Fruit fly (Drosophila melanogaster): ENCODE data around the gene CG8329.

Gene CG8329

DNA sequence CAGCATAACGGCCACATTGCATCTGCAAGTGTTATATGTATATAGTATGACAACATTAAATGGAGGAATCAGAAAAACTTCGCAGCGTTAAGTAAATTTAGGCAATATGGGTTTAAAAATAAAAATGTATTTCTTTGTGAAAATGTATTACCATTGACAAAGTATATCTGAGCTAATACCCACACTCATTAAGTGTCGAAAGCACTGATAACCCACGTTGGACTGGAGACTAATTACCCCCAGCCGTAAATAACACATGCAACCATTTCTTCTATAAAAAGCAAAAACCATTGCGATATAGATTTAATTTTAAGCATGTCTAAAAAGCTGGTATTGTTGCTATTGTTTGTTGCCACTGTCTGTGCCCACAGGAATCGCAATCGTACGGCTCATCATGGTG, at the start of gene CG8329:
Gene CG8329 (plus strand): TSS at position 301 of the 400 bp plus-strand sequence.
- TF ChIP-seq Myc (optimal IDR thresholded peaks at IDR 0.05): no peak
- TF ChIP-seq h (optimal IDR thresholded peaks at IDR 0.05): no peak
- TF ChIP-seq Sin3A (optimal IDR thresholded peaks at IDR 0.05): no peak
- no peak for TF ChIP-seq ttk (optimal IDR thresholded peaks at IDR 0.05)
- no peak for TF ChIP-seq psq (optimal IDR thresholded peaks at IDR 0.05)
- no peak for TF ChIP-seq insv (optimal IDR thresholded peaks at IDR 0.05)

DNA sequence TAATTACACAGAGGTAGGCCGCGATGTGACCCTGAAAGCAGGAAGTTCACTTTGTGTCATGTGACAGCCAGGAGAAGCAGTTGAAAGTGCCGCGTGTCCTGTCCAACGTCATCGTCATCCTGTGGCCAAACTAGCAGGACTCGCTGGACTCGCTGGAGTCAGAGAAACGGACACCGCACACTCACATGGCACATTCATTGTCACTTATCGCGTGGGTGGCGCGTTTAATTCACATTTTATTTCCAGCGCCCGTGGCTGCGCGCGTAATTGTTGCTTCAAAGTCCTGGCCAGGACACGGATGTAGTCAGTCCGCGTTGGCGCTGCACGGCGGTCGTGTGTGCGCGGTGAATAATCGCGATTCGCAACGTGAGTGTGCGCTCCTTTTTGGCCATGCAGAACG, 40.4 kb upstream of the CG8329 start, which contains the start of gene Tmc:
Gene Tmc (plus strand): TSS at position 301 of the 400 bp plus-strand sequence.
- TF ChIP-seq Sin3A (optimal IDR thresholded peaks at IDR 0.05) (no peak), h (optimal IDR thresholded peaks at IDR 0.05) (no peak), psq (optimal IDR thresholded peaks at IDR 0.05) (no peak), ttk (optimal IDR thresholded peaks at IDR 0.05) (no peak), insv (optimal IDR thresholded peaks at IDR 0.05) (no peak), Myc (optimal IDR thresholded peaks at IDR 0.05) (no peak)

DNA sequence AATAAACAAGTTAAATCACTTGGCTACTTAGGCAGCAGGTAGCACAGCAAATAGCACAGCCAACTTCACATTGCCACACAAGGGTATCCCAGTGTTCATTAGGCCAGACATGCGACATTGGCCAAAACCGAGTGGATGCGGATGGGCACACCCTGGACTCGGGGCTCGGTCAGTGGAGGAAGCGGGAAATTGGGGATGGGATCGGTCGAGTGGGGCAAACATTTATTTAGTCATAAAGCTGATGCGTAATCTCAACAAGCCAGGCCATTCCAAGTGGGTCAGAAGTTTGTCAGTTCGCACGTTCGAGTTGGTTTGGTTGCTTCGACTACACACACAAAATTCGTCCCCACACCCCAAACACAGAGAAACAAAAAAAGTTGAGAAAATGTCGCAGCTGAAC, 39.2 kb upstream of the CG8329 start, which contains the start of gene CG3222:
Gene CG3222 (plus strand): TSS at position 301 of the 400 bp plus-strand sequence.
- TF ChIP-seq h (optimal IDR thresholded peaks at IDR 0.05) (no peak), Sin3A (optimal IDR thresholded peaks at IDR 0.05) (no peak), ttk (optimal IDR thresholded peaks at IDR 0.05) (no peak), psq (optimal IDR thresholded peaks at IDR 0.05) (no peak), insv (optimal IDR thresholded peaks at IDR 0.05) (no peak), Myc (optimal IDR thresholded peaks at IDR 0.05) (no peak)

DNA sequence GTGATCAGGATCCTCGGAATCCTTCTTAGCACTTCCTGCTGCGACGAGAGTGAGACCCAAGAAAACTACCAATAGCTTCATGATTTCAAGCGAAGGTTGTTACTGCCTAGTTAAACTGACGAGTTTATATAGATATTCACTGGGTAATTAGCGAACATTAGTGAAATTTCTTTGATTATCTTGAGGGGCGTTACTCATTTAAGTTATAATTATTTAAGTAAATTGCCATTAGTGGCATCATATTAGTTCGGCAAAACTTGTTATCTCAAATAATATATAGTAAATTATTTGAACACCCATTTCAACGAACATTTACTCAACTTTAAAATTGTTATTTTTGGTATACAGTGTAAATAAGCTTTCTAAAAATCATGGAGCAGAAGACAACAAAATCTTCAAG, 36.7 kb upstream of the CG8329 start, which contains the start of the genes CG3088 and CG3306:
Gene CG3088 (minus strand): TSS at position 101 of the 400 bp plus-strand sequence.
Gene CG3306 (plus strand): TSS at position 299 of the 400 bp plus-strand sequence.
- TF ChIP-seq ttk (optimal IDR thresholded peaks at IDR 0.05) (no peak), insv (optimal IDR thresholded peaks at IDR 0.05) (no peak), Myc (optimal IDR thresholded peaks at IDR 0.05) (no peak), Sin3A (optimal IDR thresholded peaks at IDR 0.05) (no peak), psq (optimal IDR thresholded peaks at IDR 0.05) (no peak), h (optimal IDR thresholded peaks at IDR 0.05) (no peak)

DNA sequence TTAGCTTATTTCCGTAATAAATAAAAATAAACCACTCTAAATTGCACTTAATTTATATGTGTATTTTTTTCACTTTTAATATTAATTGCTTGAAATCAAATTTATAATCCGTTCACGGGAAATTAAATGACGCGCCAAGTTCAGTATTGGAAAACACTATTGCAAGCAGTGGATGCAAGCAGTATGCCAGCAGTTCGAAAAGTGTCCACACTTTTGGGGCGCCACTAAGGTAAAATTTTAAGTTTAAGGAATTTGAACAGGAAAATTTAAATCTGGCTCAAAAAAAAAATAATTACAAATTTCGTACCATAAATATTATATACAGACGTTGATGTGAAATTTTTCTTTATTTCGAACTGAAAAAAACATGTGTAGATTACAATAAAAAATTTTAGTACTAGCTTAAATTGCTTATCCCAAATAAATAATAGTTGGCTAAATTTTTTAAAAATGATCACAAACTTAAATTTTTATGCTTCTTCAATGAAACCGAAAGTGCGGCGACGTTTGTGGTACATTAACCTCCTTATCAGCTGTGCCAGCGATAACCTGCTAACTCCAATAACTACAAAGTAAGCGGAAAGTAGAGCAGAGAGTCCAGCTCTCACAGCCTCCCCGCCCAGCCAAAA, 23.8 kb upstream of the CG8329 start:
- TF ChIP-seq ttk (optimal IDR thresholded peaks at IDR 0.05) (no peak), h (optimal IDR thresholded peaks at IDR 0.05) (no peak), insv (optimal IDR thresholded peaks at IDR 0.05) (no peak), Myc (optimal IDR thresholded peaks at IDR 0.05) (no peak), psq (optimal IDR thresholded peaks at IDR 0.05) (no peak), Sin3A (optimal IDR thresholded peaks at IDR 0.05) (no peak)

DNA sequence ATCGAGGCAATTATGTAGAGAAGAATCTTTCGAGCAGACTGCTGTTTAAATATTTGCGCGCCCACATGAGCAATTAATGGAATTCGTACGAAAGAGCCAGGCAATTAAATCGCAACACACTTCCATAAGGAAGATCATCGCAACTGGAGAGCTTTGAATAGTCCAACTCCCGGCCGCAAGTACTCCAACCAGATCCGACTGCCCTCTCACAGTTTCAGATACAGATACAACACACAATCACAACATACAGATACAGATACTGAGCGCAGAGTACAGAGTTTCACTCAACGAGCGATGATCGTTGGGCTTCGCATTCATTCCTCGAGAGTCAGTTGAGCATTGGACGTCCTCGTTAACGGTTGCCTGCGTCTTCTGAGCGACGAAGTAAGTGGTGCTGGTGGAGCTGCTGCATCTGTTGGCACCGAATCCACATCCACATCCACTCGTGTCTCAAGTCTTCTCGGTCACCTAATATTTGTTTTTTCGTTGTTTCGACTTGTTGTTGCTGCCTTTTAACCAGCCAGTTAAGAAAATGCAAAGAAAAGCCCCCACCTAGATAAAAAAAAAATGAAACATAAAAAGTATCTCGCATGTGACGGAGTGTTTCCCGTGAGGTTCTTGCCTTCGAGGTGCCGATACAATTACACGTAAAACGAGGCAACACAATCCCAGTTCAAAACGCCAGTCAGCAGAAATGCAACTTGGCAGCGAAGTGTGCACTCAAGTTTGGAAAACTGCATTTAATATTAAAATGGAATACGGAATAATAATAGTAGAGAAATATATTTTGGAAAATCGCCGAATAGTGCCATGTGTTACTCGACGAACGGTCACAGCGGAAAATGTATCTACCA, 23.1 kb upstream of the CG8329 start, which contains the start of gene LanB2:
Gene LanB2 (plus strand): TSS at position 326 of the 854 bp plus-strand sequence.
- TF ChIP-seq Myc (optimal IDR thresholded peaks at IDR 0.05) (no peak), Sin3A (optimal IDR thresholded peaks at IDR 0.05) (no peak), h (optimal IDR thresholded peaks at IDR 0.05) (no peak), insv (optimal IDR thresholded peaks at IDR 0.05) (no peak), psq (optimal IDR thresholded peaks at IDR 0.05) (no peak), ttk (optimal IDR thresholded peaks at IDR 0.05) (no peak)

DNA sequence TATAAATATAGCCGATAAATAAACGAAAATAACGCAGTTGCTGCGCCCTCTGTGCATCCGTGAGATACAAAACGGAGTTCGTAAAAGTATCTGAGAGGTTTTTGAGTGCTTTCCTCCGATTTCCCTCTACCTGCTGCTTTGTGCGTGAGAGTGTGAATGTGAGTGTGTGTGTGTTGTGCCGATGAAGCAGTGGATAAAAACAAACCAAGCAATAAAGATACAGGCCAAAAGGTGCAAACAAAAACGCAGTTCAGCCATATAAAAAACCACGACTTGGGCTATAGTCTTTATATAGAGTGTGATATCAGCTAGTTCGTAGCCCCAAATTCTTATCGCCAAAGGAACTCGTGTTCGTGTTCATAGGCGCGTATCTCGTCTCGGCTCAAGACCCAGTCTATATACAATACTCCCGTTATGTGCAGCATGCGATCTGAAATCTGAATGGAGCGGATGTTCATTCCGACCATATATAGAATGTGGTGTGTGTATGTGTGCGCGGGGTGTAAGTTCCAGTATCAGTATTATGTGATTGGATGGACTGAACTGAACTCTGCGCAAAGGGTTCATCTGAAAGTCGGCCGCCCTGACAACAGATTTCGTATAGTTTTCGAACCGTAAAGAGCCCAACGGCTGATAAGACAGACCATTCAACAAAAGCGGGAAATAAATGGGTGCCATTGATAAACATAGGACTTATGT, 22.3 kb upstream of the CG8329 start:
- TF ChIP-seq Myc (optimal IDR thresholded peaks at IDR 0.05): no peak
- TF ChIP-seq h (optimal IDR thresholded peaks at IDR 0.05): no peak
- TF ChIP-seq insv (optimal IDR thresholded peaks at IDR 0.05): no peak
- TF ChIP-seq psq (optimal IDR thresholded peaks at IDR 0.05): no peak
- no peak for TF ChIP-seq Sin3A (optimal IDR thresholded peaks at IDR 0.05)
- no peak for TF ChIP-seq ttk (optimal IDR thresholded peaks at IDR 0.05)

DNA sequence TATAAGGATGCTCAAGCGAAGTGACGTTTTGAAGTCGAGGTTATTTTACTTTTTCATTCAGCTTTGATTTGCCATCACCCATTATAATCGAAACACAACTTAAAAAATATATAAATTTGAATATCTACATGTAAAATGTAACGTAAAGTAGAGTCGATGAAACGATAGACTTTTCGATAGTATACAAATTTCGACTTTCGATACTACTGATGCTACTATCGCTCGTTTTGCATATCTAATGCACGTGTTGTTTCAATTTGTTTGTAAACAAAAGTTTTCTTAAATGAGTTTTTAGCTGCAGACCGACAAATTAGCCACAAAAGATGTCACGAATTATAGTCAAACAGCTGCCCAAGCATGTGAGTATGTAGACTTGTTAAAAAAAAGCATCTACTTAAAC, 13.9 kb upstream of the CG8329 start, which contains the start of gene CG3335:
Gene CG3335 (plus strand): TSS at position 224 of the 400 bp plus-strand sequence.
- TF ChIP-seq insv (optimal IDR thresholded peaks at IDR 0.05): no peak
- TF ChIP-seq ttk (optimal IDR thresholded peaks at IDR 0.05): no peak
- no peak for TF ChIP-seq Sin3A (optimal IDR thresholded peaks at IDR 0.05)
- no peak for TF ChIP-seq Myc (optimal IDR thresholded peaks at IDR 0.05)
- no peak for TF ChIP-seq h (optimal IDR thresholded peaks at IDR 0.05)
- TF ChIP-seq psq (optimal IDR thresholded peaks at IDR 0.05): no peak

DNA sequence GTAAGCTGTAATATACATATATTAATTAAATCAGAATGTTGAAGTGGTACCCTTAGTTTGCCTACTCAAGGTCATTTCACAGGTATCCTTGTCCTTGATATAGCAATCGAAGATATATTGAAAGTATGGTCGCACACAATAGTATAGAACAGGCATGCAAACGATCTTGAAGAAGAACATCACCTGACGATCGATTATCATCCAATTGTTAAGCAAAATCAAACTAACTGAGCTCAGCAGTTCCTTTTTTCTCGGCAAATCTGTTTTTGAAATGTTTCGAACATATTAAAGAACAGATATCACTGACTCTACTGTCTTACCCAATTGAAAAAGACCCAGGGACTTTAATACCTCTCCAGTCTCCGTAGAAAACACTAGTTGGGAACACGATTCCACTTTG, 9.5 kb upstream of the CG8329 start, which contains the start of gene Cyp40:
Gene Cyp40 (plus strand): TSS at position 301 of the 400 bp plus-strand sequence.
- TF ChIP-seq ttk (optimal IDR thresholded peaks at IDR 0.05) (no peak), Sin3A (optimal IDR thresholded peaks at IDR 0.05) (no peak), insv (optimal IDR thresholded peaks at IDR 0.05) (no peak), Myc (optimal IDR thresholded peaks at IDR 0.05) (no peak), h (optimal IDR thresholded peaks at IDR 0.05) (no peak), psq (optimal IDR thresholded peaks at IDR 0.05) (no peak)

DNA sequence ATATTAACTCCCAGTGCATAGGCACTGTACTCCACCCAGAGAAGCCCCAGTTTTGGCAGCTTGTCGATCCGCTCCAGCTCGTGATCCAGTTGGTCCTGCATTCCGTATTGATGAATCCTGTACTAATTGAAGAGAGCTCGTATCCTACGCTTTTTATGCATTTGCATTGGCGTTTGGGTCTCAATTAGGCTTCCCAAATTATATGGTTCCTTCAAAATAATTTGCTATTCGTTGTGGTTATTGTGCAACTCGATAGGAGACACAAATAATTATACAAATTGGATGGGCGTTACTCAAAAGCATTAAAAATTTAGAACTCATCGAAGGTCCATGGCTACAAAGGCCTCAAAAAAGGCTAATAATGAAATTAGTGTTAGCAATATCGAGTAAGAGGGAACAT, 8.8 kb upstream of the CG8329 start, which contains the start of gene Or67b:
Gene Or67b (minus strand): TSS at position 101 of the 400 bp plus-strand sequence.
- no peak for TF ChIP-seq psq (optimal IDR thresholded peaks at IDR 0.05)

DNA sequence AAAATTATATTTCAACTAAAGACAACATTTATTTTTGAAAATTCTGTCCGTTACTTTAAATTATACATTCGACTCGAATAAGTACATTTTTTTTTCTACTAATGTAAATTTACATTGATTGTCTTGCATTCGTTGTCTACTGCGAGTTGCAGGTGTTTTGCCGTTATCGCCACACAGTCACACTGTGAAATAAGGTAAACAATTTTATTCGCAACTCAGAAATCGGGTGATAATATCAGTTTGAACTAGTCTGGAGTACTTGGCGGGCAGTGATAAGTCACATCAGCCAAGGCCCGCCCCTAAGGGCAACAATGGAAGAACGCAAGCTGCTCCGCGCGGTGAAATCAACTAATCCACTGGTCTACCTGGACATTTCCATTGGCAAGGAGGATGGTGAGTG, 8.0 kb upstream of the CG8329 start:
- TF ChIP-seq ttk (optimal IDR thresholded peaks at IDR 0.05) (no peak), Myc (optimal IDR thresholded peaks at IDR 0.05) (no peak), insv (optimal IDR thresholded peaks at IDR 0.05) (no peak)

All from Kc167 (cell line).